Worm (Caenorhabditis elegans) whole organism, late embryonic: ENCODE measurements around the gene nlp-14.

Experiments used
- C08G9.2 ChIP-seq: sonication (generic microtip); optimal IDR thresholded peaks from 2 replicates; lab custom pipeline; 2016; ENCODE audit warnings: mild to moderate bottlenecking, missing genetic modification characterization, moderate library complexity, missing compliant biosample characterization
- C38D4.7 ChIP-seq: fragments of 200-800 bp; sonication (Bioruptor generic); optimal IDR thresholded peaks from 2 replicates; lab custom pipeline; 2018; ENCODE audit warnings: mild to moderate bottlenecking, missing genetic modification characterization, moderate library complexity, missing compliant biosample characterization
- F13H6.1 ChIP-seq: sonication (generic microtip); optimal IDR thresholded peaks from 2 replicates; lab custom pipeline; 2016; ENCODE audit warnings: missing genetic modification characterization, missing compliant biosample characterization
- K02D7.2 ChIP-seq: sonication (generic microtip); optimal IDR thresholded peaks from 2 replicates; lab custom pipeline; 2017; ENCODE audit warnings: mild to moderate bottlenecking, missing genetic modification characterization, missing compliant biosample characterization
- K09A11.1 ChIP-seq: sonication (generic microtip); optimal IDR thresholded peaks from 2 replicates; lab custom pipeline; 2017; ENCODE audit warnings: antibody characterized with exemption, mild to moderate bottlenecking, missing genetic modification characterization, missing compliant biosample characterization; ENCODE audit not compliant: insufficient read depth
- Y22D7AL.16 ChIP-seq: sonication (generic microtip); optimal IDR thresholded peaks from 2 replicates; lab custom pipeline; 2016; ENCODE audit warnings: missing genetic modification characterization, missing compliant biosample characterization
- ahr-1 ChIP-seq: sonication (generic microtip); optimal IDR thresholded peaks from 2 replicates; lab custom pipeline; 2016; ENCODE audit warnings: missing genetic modification characterization, missing compliant biosample characterization
- ama-1 ChIP-seq: fragments of 150-350 bp; optimal IDR thresholded peaks from 2 replicates; lab custom pipeline; 2014
- ceh-19 ChIP-seq: fragments of 200-800 bp; sonication (Bioruptor generic); optimal IDR thresholded peaks from 2 replicates; lab custom pipeline; 2018; ENCODE audit warnings: mild to moderate bottlenecking, missing genetic modification characterization, missing compliant biosample characterization
- ceh-22 ChIP-seq: sonication (generic microtip); optimal IDR thresholded peaks from 2 replicates; lab custom pipeline; 2017; ENCODE audit warnings: missing biosample characterization, missing genetic modification characterization
- ceh-30 ChIP-seq: fragments of 150-350 bp; optimal IDR thresholded peaks from 2 replicates; lab custom pipeline; 2014; ENCODE audit warnings: missing biosample characterization, missing genetic modification characterization
- ceh-31 ChIP-seq: sonication (generic microtip); optimal IDR thresholded peaks from 2 replicates; lab custom pipeline; 2016; ENCODE audit warnings: missing genetic modification characterization, missing compliant biosample characterization
- ceh-45 ChIP-seq: fragments of 200-800 bp; sonication (Bioruptor generic); IDR thresholded peaks from 2 replicates; pipeline ENCODE4 v1.3.6; 2022; ENCODE audit warnings: missing genetic modification reagents, missing genetic modification characterization, missing compliant biosample characterization
- ceh-48 ChIP-seq: sonication (generic microtip); optimal IDR thresholded peaks from 2 replicates; lab custom pipeline; 2016; ENCODE audit warnings: missing genetic modification characterization, inconsistent platforms, missing compliant biosample characterization
- ceh-9 ChIP-seq: sonication (generic microtip); optimal IDR thresholded peaks from 2 replicates; lab custom pipeline; 2016; ENCODE audit warnings: mild to moderate bottlenecking, missing genetic modification characterization, inconsistent platforms, missing compliant biosample characterization
- eyg-1 ChIP-seq: sonication (generic microtip); optimal IDR thresholded peaks from 2 replicates; lab custom pipeline; 2016; ENCODE audit warnings: missing genotype, missing genetic modification characterization, missing compliant biosample characterization
- hlh-13 ChIP-seq: fragments of 200-800 bp; sonication (Bioruptor generic); optimal IDR thresholded peaks from 2 replicates; lab custom pipeline; 2018; ENCODE audit warnings: mild to moderate bottlenecking, missing genetic modification characterization, missing compliant biosample characterization
- hlh-15 ChIP-seq: sonication (generic microtip); optimal IDR thresholded peaks from 2 replicates; lab custom pipeline; 2016; ENCODE audit warnings: missing genetic modification characterization, missing compliant biosample characterization
- hlh-30 ChIP-seq: sonication (generic microtip); optimal IDR thresholded peaks from 2 replicates; lab custom pipeline; 2017; ENCODE audit warnings: antibody characterized with exemption, missing genetic modification characterization, missing compliant biosample characterization; ENCODE audit not compliant: insufficient read depth
- hlh-8 ChIP-seq: sonication (generic microtip); optimal IDR thresholded peaks from 2 replicates; lab custom pipeline; 2016; ENCODE audit warnings: missing genotype, missing genetic modification characterization, missing compliant biosample characterization
- lim-6 ChIP-seq: sonication (generic microtip); optimal IDR thresholded peaks from 2 replicates; lab custom pipeline; 2016; ENCODE audit warnings: missing genetic modification characterization, missing compliant biosample characterization
- lin-11 ChIP-seq: fragments of 200-800 bp; sonication (Bioruptor generic); optimal IDR thresholded peaks from 2 replicates; lab custom pipeline; 2018; ENCODE audit warnings: mild to moderate bottlenecking, missing genetic modification characterization, missing compliant biosample characterization
- nfya-1 ChIP-seq: sonication (generic microtip); optimal IDR thresholded peaks from 2 replicates; lab custom pipeline; 2017; ENCODE audit warnings: missing genetic modification characterization, mild to moderate bottlenecking, missing compliant biosample characterization, antibody characterized with exemption, moderate library complexity
- nhr-11 ChIP-seq: fragments of 150-350 bp; optimal IDR thresholded peaks from 2 replicates; lab custom pipeline; 2014; ENCODE audit warnings: missing biosample characterization, missing genetic modification characterization
- nhr-232 ChIP-seq: sonication (generic microtip); optimal IDR thresholded peaks from 2 replicates; lab custom pipeline; 2016; ENCODE audit warnings: missing genetic modification characterization, missing compliant biosample characterization
- npax-4 ChIP-seq: sonication (generic microtip); optimal IDR thresholded peaks from 2 replicates; lab custom pipeline; 2016; ENCODE audit warnings: missing genetic modification characterization, missing compliant biosample characterization
- pag-3 ChIP-seq: sonication (generic microtip); optimal IDR thresholded peaks from 2 replicates; lab custom pipeline; 2016; ENCODE audit warnings: missing compliant biosample characterization, missing genetic modification characterization, borderline replicate concordance
- pat-9 ChIP-seq: fragments of 200-800 bp; sonication (Bioruptor generic); optimal IDR thresholded peaks from 2 replicates; lab custom pipeline; 2018; ENCODE audit warnings: mild to moderate bottlenecking, missing genetic modification characterization, moderate library complexity, missing compliant biosample characterization
- pax-1 ChIP-seq: fragments of 150-350 bp; optimal IDR thresholded peaks from 2 replicates; lab custom pipeline; 2014; ENCODE audit warnings: missing biosample characterization, missing genetic modification characterization
- pqm-1 ChIP-seq: sonication (generic microtip); optimal IDR thresholded peaks from 2 replicates; lab custom pipeline; 2016; ENCODE audit warnings: missing genetic modification characterization, missing compliant biosample characterization
- pros-1 ChIP-seq: fragments of 150-350 bp; optimal IDR thresholded peaks from 2 replicates; lab custom pipeline; 2014; ENCODE audit warnings: missing biosample characterization, missing genetic modification reagents, missing genetic modification characterization
- rnt-1 ChIP-seq: sonication (generic microtip); optimal IDR thresholded peaks from 2 replicates; lab custom pipeline; 2016; ENCODE audit warnings: missing genetic modification characterization, missing compliant biosample characterization
- sdc-2 ChIP-seq: sonication (generic microtip); optimal IDR thresholded peaks from 2 replicates; lab custom pipeline; 2016; ENCODE audit warnings: missing genotype, missing genetic modification characterization, missing compliant biosample characterization
- tbx-2 ChIP-seq: sonication (generic microtip); optimal IDR thresholded peaks from 2 replicates; lab custom pipeline; 2016; ENCODE audit warnings: missing genetic modification characterization, missing compliant biosample characterization
- unc-3 ChIP-seq, 2 experiments: fragments of 200-800 bp in 1 of 2; sonication (Bioruptor generic) in 1 of 2; sonication (generic microtip) in 1 of 2; conservative IDR thresholded peaks in 1 of 2; optimal IDR thresholded peaks in 1 of 2; 2 replicates each; pipeline versions ENCODE4 v1.3.6 to Lab custom; 2016 to 2022; ENCODE audit warnings: missing compliant biosample characterization in 2 of 2, missing genetic modification characterization in 2 of 2, missing genetic modification reagents in 1 of 2
- unc-42 ChIP-seq: sonication (generic microtip); optimal IDR thresholded peaks from 2 replicates; lab custom pipeline; 2016; ENCODE audit warnings: missing genotype, missing genetic modification characterization, missing compliant biosample characterization
- unc-55 ChIP-seq: sonication (generic microtip); optimal IDR thresholded peaks from 2 replicates; lab custom pipeline; 2017; ENCODE audit warnings: missing biosample characterization, missing genetic modification reagents, missing genetic modification characterization
- ztf-16 ChIP-seq: sonication (generic microtip); optimal IDR thresholded peaks from 2 replicates; lab custom pipeline; 2017; ENCODE audit warnings: missing genetic modification characterization, missing compliant biosample characterization

nlp-14 gene

DNA sequence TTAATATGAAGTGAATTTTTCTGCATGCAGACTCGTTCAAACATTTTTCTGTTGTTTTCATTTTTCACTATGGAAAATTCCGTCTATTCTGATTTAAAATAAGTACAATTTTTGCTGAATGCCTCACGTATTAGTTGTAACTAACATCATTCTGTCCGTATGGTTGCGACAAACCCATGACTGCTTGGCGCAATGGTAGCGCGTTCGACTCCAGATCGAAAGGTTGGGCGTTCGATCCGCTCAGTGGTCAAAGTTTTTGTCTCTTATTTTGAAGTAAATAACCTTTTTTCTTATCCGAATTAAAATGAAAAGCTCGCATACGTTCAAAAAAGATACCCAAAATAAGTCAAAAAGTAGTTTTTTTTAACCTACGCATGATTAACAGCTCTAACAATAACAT, 42.1 kb downstream of the nlp-14 start:
- no peak for TF ChIP-seq rnt-1 (tag; lab: Kevin White, UChicago)
- TF ChIP-seq ceh-31 (tag; lab: Kevin White, UChicago) = no peak
- no peak for TF ChIP-seq C38D4.7 (GFP tag; lab: Kevin White, UChicago)
- no peak for TF ChIP-seq pag-3 (tag; lab: Kevin White, UChicago)

DNA sequence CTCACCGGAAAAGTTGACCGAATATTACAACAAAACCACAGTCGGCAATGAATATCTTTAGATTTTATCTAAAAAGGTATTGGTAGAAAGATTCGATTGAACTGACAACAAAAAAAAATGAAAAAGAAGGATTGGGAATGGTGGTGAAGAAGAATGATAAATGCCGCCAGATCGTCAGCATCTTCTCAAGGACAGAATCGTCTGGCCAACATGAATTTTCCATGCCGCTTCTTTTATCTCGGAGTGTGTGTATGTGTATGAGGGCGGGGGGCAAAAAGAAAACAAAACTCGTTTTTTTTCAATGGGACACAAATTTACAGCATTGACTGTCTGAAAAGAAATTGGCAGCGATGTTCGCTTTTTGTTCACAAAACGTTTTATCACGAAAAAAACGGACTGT, 43.4 kb downstream of the nlp-14 start:
- TF ChIP-seq unc-3 (GFP tag; conservative IDR thresholded peaks at IDR 0.05; lab: Robert Waterston, UW) (no peak), unc-3 (tag; optimal IDR thresholded peaks at IDR 0.05; lab: Kevin White, UChicago) (no peak), hlh-13 (GFP tag; lab: Kevin White, UChicago) (no peak), ama-1 (lab: Kevin White, UChicago) (no peak), C38D4.7 (GFP tag; lab: Kevin White, UChicago) (no peak), hlh-15 (tag; lab: Kevin White, UChicago) (no peak), unc-42 (tag; lab: Kevin White, UChicago) (no peak), ztf-16 (no peak), pat-9 (tag; lab: Kevin White, UChicago) (no peak), hlh-30 (tag; lab: Kevin White, UChicago) (no peak), nhr-11 (tag; lab: Kevin White, UChicago) (no peak), pqm-1 (no peak), ceh-22 (tag; lab: Kevin White, UChicago) (no peak), eyg-1 (tag; lab: Kevin White, UChicago) (no peak), tbx-2 (tag; lab: Kevin White, UChicago) (no peak), lin-11 (tag; lab: Kevin White, UChicago) (no peak), hlh-8 (no peak), ceh-48 (no peak), ceh-30 (no peak), Y22D7AL.16 (tag; lab: Kevin White, UChicago) (no peak)

DNA sequence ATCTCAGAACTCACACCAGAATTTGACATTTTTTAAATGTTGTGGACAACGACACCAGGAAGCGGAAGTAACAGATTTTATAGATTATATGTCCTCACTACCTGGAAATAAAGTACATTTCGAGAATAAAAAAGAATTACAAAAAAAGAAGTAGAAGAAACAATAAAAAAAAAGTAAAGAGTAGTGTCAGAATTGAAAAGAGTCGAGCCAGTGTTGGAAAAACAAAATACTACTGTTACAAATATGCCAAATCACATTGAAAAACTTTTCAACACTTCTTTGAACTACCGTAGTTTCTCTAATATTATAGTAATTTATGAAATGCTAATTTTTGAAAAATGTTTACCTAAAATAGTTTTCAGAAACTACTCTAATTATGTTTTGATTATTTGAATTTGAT, 44.5 kb downstream of the nlp-14 start, which contains the start of gene C06E2.1:
Gene C06E2.1 (minus strand): TSS at position 101 of the 400 bp plus-strand sequence.
- TF ChIP-seq eyg-1 (tag; lab: Kevin White, UChicago) = no peak

ce11 chrX:8869112-8869675, 50.0 kb downstream of the nlp-14 start, which contains the start of the genes ubc-22 and ubc-21:
Gene ubc-22, minus strand, starts transcription at chrX:8869162.
Gene ubc-21, plus strand, starts transcription at chrX:8869625.
- TF ChIP-seq nhr-232 = no peak
- no peak for TF ChIP-seq C08G9.2
- no peak for TF ChIP-seq ceh-9 (tag; lab: Kevin White, UChicago)
- TF ChIP-seq ahr-1 (tag; lab: Kevin White, UChicago) = no peak
- TF ChIP-seq hlh-30 (tag; lab: Kevin White, UChicago) = no peak
- no peak for TF ChIP-seq K09A11.1 (tag; lab: Kevin White, UChicago)
- no peak for TF ChIP-seq unc-55 (GFP tag; lab: Kevin White, UChicago)
- TF ChIP-seq hlh-13 (GFP tag; lab: Kevin White, UChicago) = no peak
- no peak for TF ChIP-seq pros-1 (tag; lab: Kevin White, UChicago)
- no peak for TF ChIP-seq nfya-1 (tag; lab: Kevin White, UChicago)
- TF ChIP-seq sdc-2 (tag; lab: Kevin White, UChicago) = no peak
- TF ChIP-seq ceh-45 (GFP tag; lab: Robert Waterston, UW) = no peak
- no peak for TF ChIP-seq npax-4 (tag; lab: Kevin White, UChicago)
- no peak for TF ChIP-seq F13H6.1 (tag; lab: Kevin White, UChicago)
- no peak for TF ChIP-seq K02D7.2 (tag; lab: Kevin White, UChicago)
- no peak for TF ChIP-seq pax-1 (tag; lab: Kevin White, UChicago)
- no peak for TF ChIP-seq lim-6 (tag; lab: Kevin White, UChicago)
- no peak for TF ChIP-seq ceh-19 (GFP tag; lab: Kevin White, UChicago)
